Worm (Caenorhabditis elegans) whole organism, L3 larva: Measurements from ENCODE around the gene R05F9.9.

Experiments
- R02D3.7 ChIP-seq: fragments of 150-350 bp; optimal IDR thresholded peaks from 2 replicates; lab custom pipeline; 2014; ENCODE audit warnings: missing biosample characterization, missing genetic modification characterization
- aly-2 ChIP-seq: fragments of 150-350 bp; optimal IDR thresholded peaks from 2 replicates; lab custom pipeline; 2014; ENCODE audit warnings: missing biosample characterization, missing genetic modification characterization
- ceh-16 ChIP-seq: sonication (generic microtip); optimal IDR thresholded peaks from 2 replicates; lab custom pipeline; 2017; ENCODE audit warnings: missing biosample characterization, missing genetic modification characterization
- ceh-28 ChIP-seq: fragments of 150-350 bp; optimal IDR thresholded peaks from 2 replicates; lab custom pipeline; 2014; ENCODE audit warnings: missing biosample characterization, missing genetic modification reagents, missing genetic modification characterization
- ceh-82 ChIP-seq: fragments of 150-350 bp; optimal IDR thresholded peaks from 2 replicates; lab custom pipeline; 2014; ENCODE audit warnings: missing biosample characterization, missing genetic modification characterization
- daf-12 ChIP-seq: fragments of 150-350 bp; optimal IDR thresholded peaks from 2 replicates; lab custom pipeline; 2014; ENCODE audit warnings: missing biosample characterization, missing genetic modification reagents, missing genetic modification characterization
- egl-27 ChIP-seq: sonication (generic microtip); optimal IDR thresholded peaks from 4 replicates; lab custom pipeline; 2017; ENCODE audit warnings: missing biosample characterization, missing genetic modification reagents, missing genetic modification characterization
- egl-5 ChIP-seq: fragments of 150-350 bp; optimal IDR thresholded peaks from 2 replicates; lab custom pipeline; 2017; ENCODE audit warnings: missing biosample characterization, missing genetic modification reagents, missing genetic modification characterization, inconsistent platforms
- elt-1 ChIP-seq: fragments of 150-350 bp; optimal IDR thresholded peaks from 2 replicates; lab custom pipeline; 2014; ENCODE audit warnings: missing biosample characterization, missing genetic modification characterization
- elt-2 ChIP-seq: sonication (generic microtip); optimal IDR thresholded peaks from 2 replicates; lab custom pipeline; 2016; ENCODE audit warnings: missing genetic modification reagents, mild to moderate bottlenecking, missing genetic modification characterization, missing compliant biosample characterization
- elt-3 ChIP-seq, 3 experiments: fragments of 150-350 bp in 1 of 3; sonication (generic microtip) in 2 of 3; optimal IDR thresholded peaks; 2 replicates in 2 of 3; 4 replicates in 1 of 3; lab custom pipeline; 2014 to 2017; ENCODE audit warnings: missing biosample characterization in 3 of 3, missing genetic modification characterization in 3 of 3
- fkh-10 ChIP-seq: sonication (generic microtip); optimal IDR thresholded peaks from 2 replicates; lab custom pipeline; 2017; ENCODE audit warnings: missing biosample characterization, missing genetic modification reagents, missing genetic modification characterization
- fkh-2 ChIP-seq: fragments of 150-350 bp; optimal IDR thresholded peaks from 2 replicates; lab custom pipeline; 2014; ENCODE audit warnings: missing biosample characterization, missing genetic modification reagents, missing genetic modification characterization
- fos-1 ChIP-seq: fragments of 150-350 bp; optimal IDR thresholded peaks from 2 replicates; lab custom pipeline; 2014; ENCODE audit warnings: missing biosample characterization, missing genetic modification characterization
- hmg-11 ChIP-seq: sonication (generic microtip); optimal IDR thresholded peaks from 2 replicates; lab custom pipeline; 2016; ENCODE audit warnings: missing genetic modification characterization, missing compliant biosample characterization
- jun-1 ChIP-seq: fragments of 150-350 bp; optimal IDR thresholded peaks from 2 replicates; lab custom pipeline; 2014; ENCODE audit warnings: missing biosample characterization, missing genetic modification reagents, missing genetic modification characterization
- lin-15B ChIP-seq: fragments of 150-350 bp; optimal IDR thresholded peaks from 2 replicates; lab custom pipeline; 2014; ENCODE audit warnings: missing biosample characterization, missing genetic modification characterization
- lin-39 ChIP-seq: fragments of 150-350 bp; optimal IDR thresholded peaks from 2 replicates; lab custom pipeline; 2018; ENCODE audit warnings: missing biosample characterization, missing genetic modification reagents, missing genetic modification characterization
- lsy-12 ChIP-seq: sonication (generic microtip); optimal IDR thresholded peaks from 2 replicates; lab custom pipeline; 2016; ENCODE audit warnings: mild to moderate bottlenecking, missing genetic modification characterization, missing compliant biosample characterization
- mml-1 ChIP-seq: fragments of 150-350 bp; sonication (generic microtip); optimal IDR thresholded peaks from 3 replicates; lab custom pipeline; 2014; ENCODE audit warnings: missing biosample characterization, missing genetic modification characterization
- nfya-1 ChIP-seq: sonication (generic microtip); optimal IDR thresholded peaks from 2 replicates; lab custom pipeline; 2017; ENCODE audit warnings: missing genetic modification characterization, mild to moderate bottlenecking, missing compliant biosample characterization, antibody characterized with exemption, moderate library complexity; ENCODE audit not compliant: insufficient read depth
- nhr-11 ChIP-seq: fragments of 150-350 bp; optimal IDR thresholded peaks from 2 replicates; lab custom pipeline; 2014; ENCODE audit warnings: missing biosample characterization, missing genetic modification characterization
- nhr-12 ChIP-seq: fragments of 150-350 bp; optimal IDR thresholded peaks from 2 replicates; lab custom pipeline; 2014; ENCODE audit warnings: missing biosample characterization, missing genetic modification characterization
- nhr-23 ChIP-seq: fragments of 150-350 bp; optimal IDR thresholded peaks from 2 replicates; lab custom pipeline; 2014; ENCODE audit warnings: missing biosample characterization, missing genetic modification reagents, missing genetic modification characterization
- nhr-25 ChIP-seq: sonication (generic microtip); optimal IDR thresholded peaks from 2 replicates; lab custom pipeline; 2017; ENCODE audit warnings: missing biosample characterization, missing genetic modification characterization
- nhr-28 ChIP-seq: fragments of 150-350 bp; optimal IDR thresholded peaks from 2 replicates; lab custom pipeline; 2014; ENCODE audit warnings: missing biosample characterization, missing genetic modification characterization
- nhr-43 ChIP-seq: sonication (generic microtip); optimal IDR thresholded peaks from 2 replicates; lab custom pipeline; 2016; ENCODE audit warnings: mild to moderate bottlenecking, missing genetic modification characterization, missing compliant biosample characterization; ENCODE audit not compliant: poor library complexity, severe bottlenecking
- nhr-67 ChIP-seq: fragments of 150-350 bp; optimal IDR thresholded peaks from 2 replicates; lab custom pipeline; 2014; ENCODE audit warnings: missing biosample characterization, missing genetic modification characterization
- nhr-76 ChIP-seq: fragments of 150-350 bp; sonication (generic microtip); optimal IDR thresholded peaks from 5 replicates; lab custom pipeline; 2014; ENCODE audit warnings: missing biosample characterization, missing genetic modification characterization
- nhr-77 ChIP-seq: fragments of 150-350 bp; optimal IDR thresholded peaks from 2 replicates; lab custom pipeline; 2014; ENCODE audit warnings: missing biosample characterization, missing genetic modification characterization
- pha-4 ChIP-seq: fragments of 150-350 bp; optimal IDR thresholded peaks from 2 replicates; lab custom pipeline; 2014; ENCODE audit warnings: missing biosample characterization, missing genetic modification reagents, missing genetic modification characterization
- sea-2 ChIP-seq: fragments of 150-350 bp; sonication (generic microtip); optimal IDR thresholded peaks from 4 replicates; lab custom pipeline; 2014; ENCODE audit warnings: missing biosample characterization, missing genetic modification reagents, missing genetic modification characterization
- skn-1 ChIP-seq: fragments of 150-350 bp; optimal IDR thresholded peaks from 2 replicates; lab custom pipeline; 2014; ENCODE audit warnings: missing biosample characterization, missing genetic modification characterization
- unc-62 ChIP-seq: fragments of 150-350 bp; sonication (generic microtip); optimal IDR thresholded peaks from 4 replicates; lab custom pipeline; 2014; ENCODE audit warnings: missing biosample characterization, missing genetic modification reagents, missing genetic modification characterization
- ztf-4 ChIP-seq: fragments of 150-350 bp; optimal IDR thresholded peaks from 2 replicates; lab custom pipeline; 2014; ENCODE audit warnings: missing biosample characterization, missing genetic modification characterization

Gene R05F9.9

ce11 chrII:4874335-4874861 is 27.5 kb downstream of the R05F9.9 start, which contains the start of gene F11G11.15:
TSS of gene F11G11.15 (plus strand) at chrII:4874845.
- TF ChIP-seq elt-1 (tag; lab: Kevin White, UChicago) (no peak), fkh-2 (tag; lab: Kevin White, UChicago) (no peak), nhr-43 (tag; lab: Kevin White, UChicago) (peak; percentile 25), ceh-28 (no peak), nhr-77 (no peak), nhr-28 (tag; lab: Kevin White, UChicago) (no peak), nhr-25 (tag; lab: Kevin White, UChicago) (peak; percentile 79), lin-15B (no peak), R02D3.7 (no peak), hmg-11 (tag; lab: Kevin White, UChicago) (no peak), nhr-12 (tag; lab: Kevin White, UChicago) (no peak), lsy-12 (tag; lab: Kevin White, UChicago) (no peak), elt-3 (tag; optimal IDR thresholded peaks at IDR 0.05; lab: Kevin White, UChicago) (peak in 1 of 3 experiments; percentile 42)

- TF ChIP-seq nfya-1 (no peak), fkh-10 (GFP tag; lab: Kevin White, UChicago) (no peak), fos-1 (tag; lab: Kevin White, UChicago) (no peak), unc-62 (GFP tag; lab: Kevin White, UChicago) (no peak), nhr-23 (no peak), lin-15B (no peak), aly-2 (tag; lab: Kevin White, UChicago) (no peak), lin-39 (tag; lab: Kevin White, UChicago) (no peak), elt-1 (tag; lab: Kevin White, UChicago) (no peak), sea-2 (GFP tag; lab: Kevin White, UChicago) (no peak), egl-5 (tag; lab: Kevin White, UChicago) (no peak), ceh-16 (no peak), nhr-67 (tag; lab: Kevin White, UChicago) (no peak), lsy-12 (tag; lab: Kevin White, UChicago) (no peak), mml-1 (no peak), nhr-11 (tag; lab: Kevin White, UChicago) (no peak), ztf-4 (tag; lab: Kevin White, UChicago) (no peak), skn-1 (tag; lab: Kevin White, UChicago) (no peak), nhr-28 (tag; lab: Kevin White, UChicago) (no peak), hmg-11 (tag; lab: Kevin White, UChicago) (no peak)
Observed at ce11 chrII:4873029-4873428, 28.9 kb downstream of the R05F9.9 start, which contains the start of gene col-73. TSS of gene col-73 (minus strand) at chrII:4873129.

DNA sequence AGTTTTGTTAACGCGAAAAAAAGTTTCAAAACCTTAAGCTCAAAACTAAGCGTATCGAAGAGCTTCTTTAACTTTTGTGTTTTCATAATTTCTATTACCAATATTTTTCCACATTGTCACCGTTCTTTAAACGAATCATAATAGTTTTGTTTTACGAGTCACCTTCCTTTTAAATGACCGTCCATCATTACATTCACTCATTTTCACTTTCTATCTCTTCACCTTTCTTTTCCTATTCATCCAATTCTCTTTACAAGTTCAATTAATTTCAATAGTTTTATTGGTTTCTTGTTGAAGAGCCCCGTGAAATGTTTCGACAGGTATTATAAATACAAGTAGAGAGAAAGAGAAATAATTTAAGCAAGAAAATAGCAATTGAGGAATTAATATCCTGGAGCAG is 30.1 kb downstream of the R05F9.9 start:
- TF ChIP-seq nhr-28 (tag; lab: Kevin White, UChicago), result no peak
- peak; percentile 35 for TF ChIP-seq nhr-43 (tag; lab: Kevin White, UChicago)

- TF ChIP-seq jun-1 (tag; lab: Kevin White, UChicago), result no peak
- no peak for TF ChIP-seq elt-3 (tag; optimal IDR thresholded peaks at IDR 0.05; lab: Kevin White, UChicago)
- no peak for TF ChIP-seq hmg-11 (tag; lab: Kevin White, UChicago)
- TF ChIP-seq nhr-23, result no peak
- TF ChIP-seq elt-2 (tag; lab: Kevin White, UChicago), result no peak
- TF ChIP-seq daf-12 (tag; lab: Kevin White, UChicago), result no peak
- no peak for TF ChIP-seq egl-5 (tag; lab: Kevin White, UChicago)
- TF ChIP-seq elt-1 (tag; lab: Kevin White, UChicago), result no peak
- no peak for TF ChIP-seq egl-27 (tag; lab: Kevin White, UChicago)
Observed at ce11 chrII:4870691-4871090, 31.2 kb downstream of the R05F9.9 start, which contains the start of gene col-20. TSS of gene col-20 (minus strand) at chrII:4870791.

DNA sequence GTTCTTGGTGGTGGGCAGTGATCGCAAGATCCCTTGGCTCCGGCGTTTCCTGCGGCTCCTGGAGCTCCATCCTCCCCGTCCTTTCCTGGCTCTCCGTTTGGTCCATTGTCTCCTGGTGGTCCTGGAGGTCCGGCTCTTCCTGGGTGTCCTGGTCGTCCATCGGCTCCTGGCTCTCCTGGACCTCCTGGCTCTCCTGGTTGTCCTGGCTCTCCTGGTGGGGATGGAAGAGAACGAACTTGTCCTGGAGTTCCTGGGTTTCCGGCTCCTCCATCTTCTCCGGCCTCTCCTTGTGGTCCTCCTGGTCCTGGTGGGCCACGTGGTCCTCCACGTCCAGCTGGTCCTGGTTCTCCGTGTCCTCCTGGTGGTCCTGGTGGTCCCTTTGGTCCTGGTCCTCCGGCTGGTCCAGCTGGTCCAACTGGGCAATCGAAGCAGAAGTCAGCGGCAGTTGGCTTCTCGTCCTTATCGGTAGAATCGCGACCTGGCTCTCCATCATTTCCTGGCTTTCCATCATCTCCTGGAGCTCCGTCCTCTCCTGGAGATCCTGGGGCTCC is 32.0 kb downstream of the R05F9.9 start:
- TF ChIP-seq nhr-28 (tag; lab: Kevin White, UChicago) (no peak), nhr-76 (tag; lab: Kevin White, UChicago) (no peak), nhr-25 (tag; lab: Kevin White, UChicago) (no peak), elt-1 (tag; lab: Kevin White, UChicago) (no peak), nhr-12 (tag; lab: Kevin White, UChicago) (no peak), elt-2 (tag; lab: Kevin White, UChicago) (no peak), pha-4 (tag; lab: Kevin White, UChicago) (no peak), elt-3 (tag; optimal IDR thresholded peaks at IDR 0.05; lab: Kevin White, UChicago) (no peak), nhr-67 (tag; lab: Kevin White, UChicago) (no peak), nhr-43 (tag; lab: Kevin White, UChicago) (no peak), lin-15B (no peak), hmg-11 (tag; lab: Kevin White, UChicago) (no peak), ceh-82 (tag; lab: Kevin White, UChicago) (no peak), fos-1 (tag; lab: Kevin White, UChicago) (no peak)
